Fruit fly (Drosophila melanogaster): ENCODE results near the gene Trmt61.

Gene Trmt61

DNA sequence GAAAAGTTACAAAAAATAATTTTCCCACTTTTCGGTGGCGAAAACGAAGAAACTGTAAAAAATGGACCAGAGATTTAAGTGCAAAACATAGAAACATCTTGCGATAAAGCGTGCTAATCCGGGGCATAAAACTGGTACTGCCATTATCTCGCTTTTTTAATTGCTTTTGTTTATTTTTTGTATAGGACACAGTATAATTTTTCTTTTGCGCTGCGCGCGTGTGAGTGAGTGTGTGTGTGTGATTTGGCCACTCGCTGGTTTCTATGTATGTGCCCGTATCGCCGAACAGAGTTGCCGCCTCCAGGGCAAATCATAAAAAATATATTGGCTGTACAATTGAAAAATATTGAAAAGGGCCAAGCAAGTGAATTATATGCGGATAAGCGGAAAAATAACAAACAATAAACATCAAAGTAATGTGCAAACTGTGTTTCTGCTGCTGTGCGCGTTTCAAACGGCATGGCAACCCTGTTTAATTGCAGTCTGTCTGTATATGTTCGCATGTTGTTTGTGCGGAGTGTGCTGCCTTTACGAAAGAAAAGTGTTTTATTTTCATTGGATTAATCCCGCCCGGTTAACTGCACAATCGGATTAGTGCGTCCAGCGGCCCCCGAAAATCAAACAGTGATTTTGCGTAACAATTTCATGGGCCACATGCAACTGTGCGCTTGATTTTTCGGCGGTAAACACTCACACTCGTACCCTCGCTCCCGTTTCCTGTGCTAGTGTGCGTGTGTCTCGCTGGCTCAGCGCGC lies 17.0 kb upstream of the Trmt61 start (continued):
- TF ChIP-seq CG1603 (tag; optimal IDR thresholded peaks at IDR 0.05) (peak; percentile 98), mirr (GFP tag; optimal IDR thresholded peaks at IDR 0.05) (peak; percentile 88), D (optimal IDR thresholded peaks at IDR 0.05) (no peak), D (GFP tag; optimal IDR thresholded peaks at IDR 0.05) (peak; percentile 94), CG11247 (GFP tag; IDR thresholded peaks at IDR 0.05) (peak; percentile 96), twi (tag; optimal IDR thresholded peaks at IDR 0.05) (peak; percentile 83), CG12104 (GFP tag; optimal IDR thresholded peaks at IDR 0.05) (peak; percentile 92), CG9215 (GFP tag; IDR thresholded peaks at IDR 0.05) (peak; percentile 93), ATbp (GFP tag; optimal IDR thresholded peaks at IDR 0.05) (peak; percentile 95), CG11456 (GFP tag; IDR thresholded peaks at IDR 0.05) (peak; percentile 97), CG18619 (GFP tag; optimal IDR thresholded peaks at IDR 0.05) (peak; percentile 95), CkIIα-i1 (GFP tag; IDR thresholded peaks at IDR 0.05) (peak; percentile 79), Scr (GFP tag; IDR thresholded peaks at IDR 0.05; ENCODE audit: partially characterized antibody) (no peak), CoRest (tag; optimal IDR thresholded peaks at IDR 0.05) (peak; percentile 96), CG3726 (GFP tag; IDR thresholded peaks at IDR 0.05) (peak; percentile 96), CG14965 (GFP tag; optimal IDR thresholded peaks at IDR 0.05; ENCODE audit: borderline replicate concordance) (peak; percentile 85), Opbp (GFP tag; IDR thresholded peaks at IDR 0.05; ENCODE audit: partially characterized antibody) (no peak), CG4404 (GFP tag; IDR thresholded peaks at IDR 0.05) (peak; percentile 87), CG34422 (GFP tag; IDR thresholded peaks at IDR 0.05) (peak; percentile 98), CG11398 (GFP tag; optimal IDR thresholded peaks at IDR 0.05) (peak; percentile 97), PHDP (tag; optimal IDR thresholded peaks at IDR 0.05) (peak; percentile 96), Vsx1 (GFP tag; optimal IDR thresholded peaks at IDR 0.05) (no peak), bsh (GFP tag; optimal IDR thresholded peaks at IDR 0.05) (peak; percentile 82 to 98), ci (GFP tag; IDR thresholded peaks at IDR 0.05) (peak; percentile 98), CG7786 (GFP tag; optimal IDR thresholded peaks at IDR 0.05) (peak; percentile 97), CrebB (tag; optimal IDR thresholded peaks at IDR 0.05) (peak; percentile 90), gt (GFP tag; IDR thresholded peaks at IDR 0.05) (peak; percentile 84), Asciz (GFP tag; optimal IDR thresholded peaks at IDR 0.05) (peak; percentile 92), Nf-YC (tag; optimal IDR thresholded peaks at IDR 0.05) (peak; percentile 76), CG13894 (tag; optimal IDR thresholded peaks at IDR 0.05) (no peak), CG1529 (GFP tag; optimal IDR thresholded peaks at IDR 0.05) (peak; percentile 92), jigr1 (GFP tag; IDR thresholded peaks at IDR 0.05) (peak; percentile 91), vfl (GFP tag; optimal IDR thresholded peaks at IDR 0.05) (peak; percentile 94), CG4730 (GFP tag; IDR thresholded peaks at IDR 0.05) (peak; percentile 96), Deaf1 (tag; optimal IDR thresholded peaks at IDR 0.05) (peak; percentile 70), zen2 (GFP tag; IDR thresholded peaks at IDR 0.05; ENCODE audit: partially characterized antibody) (no peak), lmd (GFP tag; IDR thresholded peaks at IDR 0.05) (peak; percentile 97), CG6175 (GFP tag; IDR thresholded peaks at IDR 0.05) (peak; percentile 90), tgo (GFP tag; IDR thresholded peaks at IDR 0.05) (peak; percentile 97), Hr78 (GFP tag; optimal IDR thresholded peaks at IDR 0.05) (peak in 1 of 2 experiments; percentile 82), CG11695 (GFP tag; IDR thresholded peaks at IDR 0.05) (peak; percentile 96), slp2 (GFP tag; optimal IDR thresholded peaks at IDR 0.05) (peak; percentile 97), dimm (GFP tag; IDR thresholded peaks at IDR 0.05) (peak; percentile 92), CG10979 (tag; optimal IDR thresholded peaks at IDR 0.05) (peak; percentile 93), CG6272 (GFP tag; IDR thresholded peaks at IDR 0.05) (peak; percentile 94), CG14860 (GFP tag; IDR thresholded peaks at IDR 0.05; ENCODE audit: partially characterized antibody) (no peak), CG32767 (GFP tag; IDR thresholded peaks at IDR 0.05) (peak; percentile 97), CG16779 (GFP tag; IDR thresholded peaks at IDR 0.05) (peak; percentile 91), Dp (GFP tag; optimal IDR thresholded peaks at IDR 0.05) (peak; percentile 8), fru (optimal IDR thresholded peaks at IDR 0.05) (peak; percentile 51)
